Fruit fly (Drosophila melanogaster): ENCODE data around the gene AP-2sigma.

The AP-2sigma gene

dm6 chr3R:21295004-21295403 is 25.1 kb upstream of the AP-2sigma start (continued):
- TF ChIP-seq pb (GFP tag; optimal IDR thresholded peaks at IDR 0.05): no peak
- TF ChIP-seq CrebB (tag; optimal IDR thresholded peaks at IDR 0.05): no peak
- no peak for TF ChIP-seq eyg (GFP tag; optimal IDR thresholded peaks at IDR 0.05)
- peak; percentile 52; the same call in 1 of the 2 replicates for TF ChIP-seq vvl (GFP tag; IDR thresholded peaks at IDR 0.05)
- no peak for TF ChIP-seq Aef1 (GFP tag; IDR thresholded peaks at IDR 0.05)

dm6 chr3R:21293833-21294232 is 24.0 kb upstream of the AP-2sigma start, which contains the start of gene SIFaR:
Gene SIFaR (minus strand): TSS chr3R:21293998.
- TF ChIP-seq kni (GFP tag; optimal IDR thresholded peaks at IDR 0.05) (no peak), CG7839 (tag; optimal IDR thresholded peaks at IDR 0.05) (no peak), scrt (GFP tag; optimal IDR thresholded peaks at IDR 0.05) (no peak), Dfd (GFP tag; optimal IDR thresholded peaks at IDR 0.05) (no peak), Nf-YC (tag; optimal IDR thresholded peaks at IDR 0.05) (no peak), Dbx (GFP tag; IDR thresholded peaks at IDR 0.05) (0 out of 3 replicates have a peak, but pooled peaks have one; percentile 38), CG4360 (GFP tag; IDR thresholded peaks at IDR 0.05) (no peak), CG13894 (tag; optimal IDR thresholded peaks at IDR 0.05) (peak; percentile 87), Stat92E (GFP tag; optimal IDR thresholded peaks at IDR 0.05) (no peak), CG18599 (GFP tag; optimal IDR thresholded peaks at IDR 0.05) (peak; percentile 27), Xbp1 (GFP tag; optimal IDR thresholded peaks at IDR 0.05) (no peak), grau (tag; optimal IDR thresholded peaks at IDR 0.05) (no peak), Rfx (GFP tag; IDR thresholded peaks at IDR 0.05) (0 out of 2 replicates have a peak, but pooled peaks have one; percentile 4), gro (GFP tag; optimal IDR thresholded peaks at IDR 0.05) (no peak), CG8359 (GFP tag; optimal IDR thresholded peaks at IDR 0.05; ENCODE audit: borderline replicate concordance) (no peak), CG11560 (tag; IDR thresholded peaks at IDR 0.05) (no peak), Fer3 (tag; optimal IDR thresholded peaks at IDR 0.05) (no peak), CG14710 (tag; optimal IDR thresholded peaks at IDR 0.05) (no peak), Deaf1 (tag; optimal IDR thresholded peaks at IDR 0.05) (peak; percentile 96), CG10543 (GFP tag; optimal IDR thresholded peaks at IDR 0.05) (peak; percentile 39), CTCF (GFP tag; optimal IDR thresholded peaks at IDR 0.05) (no peak), CG6765 (GFP tag; optimal IDR thresholded peaks at IDR 0.05) (no peak), Asciz (GFP tag; optimal IDR thresholded peaks at IDR 0.05) (no peak), so (GFP tag; IDR thresholded peaks at IDR 0.05) (no peak), emc (GFP tag; optimal IDR thresholded peaks at IDR 0.05) (no peak), vfl (GFP tag; optimal IDR thresholded peaks at IDR 0.05) (no peak), Med (GFP tag) (peak; percentile 48), ham (GFP tag; IDR thresholded peaks at IDR 0.05) (no peak), CG14441 (GFP tag; IDR thresholded peaks at IDR 0.05) (no peak)

dm6 chr3R:21289071-21289613 is 19.3 kb upstream of the AP-2sigma start:
- TF ChIP-seq CG30020 (tag; optimal IDR thresholded peaks at IDR 0.05) (no peak), Chrac-16 (GFP tag; optimal IDR thresholded peaks at IDR 0.05) (no peak), CG2712 (tag; optimal IDR thresholded peaks at IDR 0.05) (no peak), so (GFP tag; IDR thresholded peaks at IDR 0.05) (no peak), Deaf1 (tag; optimal IDR thresholded peaks at IDR 0.05) (peak; percentile 93), Hsf (GFP tag; optimal IDR thresholded peaks at IDR 0.05) (no peak), eyg (GFP tag; optimal IDR thresholded peaks at IDR 0.05) (no peak), Trl (optimal IDR thresholded peaks at IDR 0.05) (peak; percentile 73), Trl (GFP tag; optimal IDR thresholded peaks at IDR 0.05) (no peak), CG31365 (tag; optimal IDR thresholded peaks at IDR 0.05) (no peak), Tbp (GFP tag; optimal IDR thresholded peaks at IDR 0.05) (no peak), CG16813 (GFP tag; IDR thresholded peaks at IDR 0.05; ENCODE audit: partially characterized antibody) (no peak), B-H1 (GFP tag; IDR thresholded peaks at IDR 0.05) (no peak), kay (GFP tag; optimal IDR thresholded peaks at IDR 0.05) (no peak), salm (tag; optimal IDR thresholded peaks at IDR 0.05) (no peak), CG12219 (GFP tag; optimal IDR thresholded peaks at IDR 0.05) (no peak), cas (GFP tag; IDR thresholded peaks at IDR 0.05) (no peak), bigmax (GFP tag; optimal IDR thresholded peaks at IDR 0.05) (no peak), CG5180 (GFP tag; optimal IDR thresholded peaks at IDR 0.05) (no peak), Side (GFP tag; optimal IDR thresholded peaks at IDR 0.05) (no peak)
